Fruit fly (Drosophila melanogaster) whole organism, embryonic: ENCODE measurements around the gene bwa.

Experiments
- Ada2b ChIP-seq: fragments of 200-800 bp; sonication (Bioruptor generic); IDR thresholded peaks from 2 replicates; pipeline ENCODE4 v1.3.6; 2022; ENCODE audit warnings: missing biosample characterization, missing genetic modification characterization
- Atf6 ChIP-seq: fragments of 200-800 bp; sonication (Bioruptor generic); IDR thresholded peaks from 2 replicates; pipeline ENCODE4 v1.3.6; 2022; ENCODE audit warnings: missing biosample characterization, missing genetic modification characterization
- CG10267 ChIP-seq: fragments of 200-800 bp; sonication (Bioruptor generic); optimal IDR thresholded peaks from 2 replicates; lab custom pipeline; 2018; ENCODE audit warnings: missing biosample characterization, mild to moderate bottlenecking, missing genetic modification characterization, moderate library complexity
- CG14441 ChIP-seq: fragments of 200-800 bp; sonication (Bioruptor generic); IDR thresholded peaks from 2 replicates; pipeline ENCODE4 v1.3.6; 2022; ENCODE audit warnings: missing biosample characterization, missing genetic modification characterization
- CG15011 ChIP-seq: fragments of 200-800 bp; sonication (Bioruptor generic); optimal IDR thresholded peaks from 3 replicates; lab custom pipeline; 2018; ENCODE audit warnings: missing biosample characterization, mild to moderate bottlenecking, missing genetic modification characterization
- CG1529 ChIP-seq: fragments of 200-800 bp; sonication (Bioruptor generic); optimal IDR thresholded peaks from 3 replicates; lab custom pipeline; 2018; ENCODE audit warnings: missing biosample characterization, missing genetic modification characterization
- CG15696 ChIP-seq: fragments of 200-800 bp; sonication (Bioruptor generic); optimal IDR thresholded peaks from 2 replicates; lab custom pipeline; 2019; ENCODE audit warnings: missing biosample characterization, mild to moderate bottlenecking, missing genetic modification characterization, moderate library complexity
- CG1603 ChIP-seq: fragments of 200-800 bp; sonication (Bioruptor generic); optimal IDR thresholded peaks from 2 replicates; lab custom pipeline; 2019; ENCODE audit warnings: missing biosample characterization, mild to moderate bottlenecking, missing genetic modification characterization, moderate library complexity
- CG18262 ChIP-seq: fragments of 200-800 bp; optimal IDR thresholded peaks from 3 replicates; lab custom pipeline; 2019; ENCODE audit warnings: missing biosample characterization, mild to moderate bottlenecking, missing genetic modification characterization, moderate library complexity
- CG2712 ChIP-seq: fragments of 200-800 bp; optimal IDR thresholded peaks from 3 replicates; lab custom pipeline; 2019; ENCODE audit warnings: missing biosample characterization, mild to moderate bottlenecking, missing genetic modification characterization, moderate library complexity
- CG3163 ChIP-seq: fragments of 200-800 bp; sonication (Bioruptor generic); optimal IDR thresholded peaks from 3 replicates; lab custom pipeline; 2016; ENCODE audit warnings: missing biosample characterization, missing genetic modification characterization
- CG33213 ChIP-seq: fragments of 200-800 bp; sonication (Bioruptor generic); optimal IDR thresholded peaks from 3 replicates; lab custom pipeline; 2016; ENCODE audit warnings: missing biosample characterization, missing genetic modification characterization
- CG34422 ChIP-seq: fragments of 200-800 bp; sonication (Bioruptor generic); IDR thresholded peaks from 3 replicates; pipeline ENCODE4 v1.3.6; 2022; ENCODE audit warnings: missing biosample characterization, missing genetic modification characterization
- CG43689 ChIP-seq: fragments of 200-800 bp; sonication (Bioruptor generic); IDR thresholded peaks from 2 replicates; pipeline ENCODE4 v1.3.6; 2022; ENCODE audit warnings: missing biosample characterization, missing genetic modification characterization
- CG4424 ChIP-seq: fragments of 200-800 bp; sonication (Bioruptor generic); optimal IDR thresholded peaks from 3 replicates; lab custom pipeline; 2016; ENCODE audit warnings: missing biosample characterization, missing genetic modification characterization
- CG6175 ChIP-seq: fragments of 200-800 bp; sonication (Bioruptor generic); IDR thresholded peaks from 3 replicates; pipeline ENCODE4 v1.3.6; 2022; ENCODE audit warnings: missing biosample characterization, missing genetic modification characterization
- CG8388 ChIP-seq: fragments of 200-800 bp; sonication (Bioruptor generic); optimal IDR thresholded peaks from 2 replicates; lab custom pipeline; 2019; ENCODE audit warnings: missing biosample characterization, mild to moderate bottlenecking, missing genetic modification characterization, moderate library complexity
- CG9437 ChIP-seq: fragments of 200-800 bp; sonication (Bioruptor generic); optimal IDR thresholded peaks from 2 replicates; lab custom pipeline; 2018; ENCODE audit warnings: missing biosample characterization, mild to moderate bottlenecking, missing genetic modification characterization
- CG9876 ChIP-seq: fragments of 200-800 bp; sonication (Bioruptor generic); optimal IDR thresholded peaks from 2 replicates; lab custom pipeline; 2016; ENCODE audit warnings: missing biosample characterization, missing genetic modification characterization
- Chrac-16 ChIP-seq: fragments of 200-800 bp; sonication (Bioruptor generic); optimal IDR thresholded peaks from 3 replicates; lab custom pipeline; 2016; ENCODE audit warnings: missing biosample characterization, missing genetic modification characterization
- E2f2 ChIP-seq: fragments of 200-800 bp; sonication (Bioruptor generic); IDR thresholded peaks from 2 replicates; pipeline ENCODE4 v1.3.6; 2022; ENCODE audit warnings: missing biosample characterization, missing genetic modification characterization
- Ets65A ChIP-seq: fragments of 200-800 bp; sonication (Bioruptor generic); peaks from one replicate; lab custom pipeline; 2016; ENCODE audit warnings: missing biosample characterization, missing genetic modification characterization
- HLHmδ ChIP-seq: fragments of 200-800 bp; sonication (Bioruptor generic); optimal IDR thresholded peaks from 2 replicates; lab custom pipeline; 2018; ENCODE audit warnings: missing biosample characterization, mild to moderate bottlenecking, missing genetic modification characterization, moderate library complexity
- MTF-1 ChIP-seq: fragments of 200-800 bp; sonication (Bioruptor generic); optimal IDR thresholded peaks from 2 replicates; lab custom pipeline; 2018; ENCODE audit warnings: missing biosample characterization, mild to moderate bottlenecking, missing genetic modification characterization, borderline replicate concordance
- PHDP ChIP-seq: fragments of 200-800 bp; sonication (Bioruptor generic); optimal IDR thresholded peaks from 3 replicates; lab custom pipeline; 2018; ENCODE audit warnings: missing biosample characterization, mild to moderate bottlenecking, missing genetic modification characterization, moderate library complexity
- Six4 ChIP-seq: fragments of 200-800 bp; sonication (Bioruptor generic); optimal IDR thresholded peaks from 2 replicates; lab custom pipeline; 2016; ENCODE audit warnings: missing biosample characterization, missing genetic modification characterization
- Sry-β ChIP-seq: fragments of 200-800 bp; sonication (Bioruptor generic); optimal IDR thresholded peaks from 2 replicates; lab custom pipeline; 2018; ENCODE audit warnings: missing biosample characterization, mild to moderate bottlenecking, missing genetic modification characterization, moderate library complexity
- Xbp1 ChIP-seq: fragments of 200-800 bp; sonication (Bioruptor generic); optimal IDR thresholded peaks from 3 replicates; lab custom pipeline; 2016; ENCODE audit warnings: missing biosample characterization, mild to moderate bottlenecking, missing genetic modification characterization
- cas ChIP-seq: fragments of 200-800 bp; sonication (Bioruptor generic); IDR thresholded peaks from 2 replicates; pipeline ENCODE4 v1.3.6; 2022; ENCODE audit warnings: missing biosample characterization, missing genetic modification characterization
- crp ChIP-seq, 2 experiments: fragments of 200-800 bp; sonication (Bioruptor generic); optimal IDR thresholded peaks; 2 replicates in 1 of 2; 3 replicates in 1 of 2; lab custom pipeline; 2017; ENCODE audit warnings: missing biosample characterization in 2 of 2, missing genetic modification characterization in 2 of 2, mild to moderate bottlenecking in 1 of 2, moderate library complexity in 1 of 2
- danr ChIP-seq: fragments of 200-800 bp; sonication (Bioruptor generic); IDR thresholded peaks from 2 replicates; pipeline ENCODE4 v1.3.6; 2022; ENCODE audit warnings: missing biosample characterization, missing genetic modification characterization
- en ChIP-seq: fragments of 200-800 bp; sonication (Bioruptor generic); optimal IDR thresholded peaks from 2 replicates; lab custom pipeline; 2016; ENCODE audit warnings: missing biosample characterization, missing genetic modification characterization
- fd3F ChIP-seq: fragments of 200-800 bp; sonication (Bioruptor generic); optimal IDR thresholded peaks from 2 replicates; lab custom pipeline; 2018; ENCODE audit warnings: missing biosample characterization, mild to moderate bottlenecking, missing genetic modification characterization, moderate library complexity
- ftz-f1 ChIP-seq: fragments of 200-800 bp; sonication (Bioruptor generic); optimal IDR thresholded peaks from 2 replicates; lab custom pipeline; 2016; ENCODE audit warnings: missing biosample characterization, missing genetic modification characterization
- fu2 ChIP-seq: fragments of 200-800 bp; sonication (Bioruptor generic); optimal IDR thresholded peaks from 2 replicates; lab custom pipeline; 2016; ENCODE audit warnings: missing biosample characterization, missing genetic modification characterization
- gem ChIP-seq: fragments of 200-800 bp; sonication (Bioruptor generic); optimal IDR thresholded peaks from 2 replicates; lab custom pipeline; 2019; ENCODE audit warnings: missing biosample characterization, mild to moderate bottlenecking, missing genetic modification characterization, moderate library complexity
- hb ChIP-seq: fragments of 200-800 bp; sonication (Bioruptor generic); IDR thresholded peaks from 3 replicates; pipeline ENCODE4 v1.3.6; 2022; ENCODE audit warnings: missing biosample characterization, missing genetic modification characterization; ENCODE audit not compliant: partially characterized antibody
- klu ChIP-seq: fragments of 200-800 bp; sonication (Bioruptor generic); IDR thresholded peaks from 2 replicates; pipeline ENCODE4 v1.3.6; 2022; ENCODE audit warnings: missing biosample characterization, missing genetic modification characterization
- org-1 ChIP-seq: fragments of 200-800 bp; sonication (Bioruptor generic); optimal IDR thresholded peaks from 2 replicates; lab custom pipeline; 2017; ENCODE audit warnings: missing biosample characterization, missing genetic modification characterization
- row ChIP-seq: fragments of 200-800 bp; sonication (Bioruptor generic); IDR thresholded peaks from 3 replicates; pipeline ENCODE4 v1.3.6; 2022; ENCODE audit warnings: missing biosample characterization, missing genetic modification characterization
- run ChIP-seq: fragments of 200-800 bp; sonication (Bioruptor generic); optimal IDR thresholded peaks from 3 replicates; lab custom pipeline; 2018; ENCODE audit warnings: missing biosample characterization, mild to moderate bottlenecking, missing genetic modification characterization
- sc ChIP-seq, 3 experiments: fragments of >200 bp in 2 of 3; fragments of 200-800 bp in 1 of 3; sonication (Bioruptor generic) in 1 of 3; optimal IDR thresholded peaks; 2 replicates in 2 of 3; 3 replicates in 1 of 3; lab custom pipeline; 2017; ENCODE audit warnings: mild to moderate bottlenecking in 1 of 3, missing biosample characterization in 1 of 3, missing genetic modification characterization in 1 of 3, missing genetic modification reagents in 1 of 3
- seq ChIP-seq: fragments of 200-800 bp; sonication (Bioruptor generic); IDR thresholded peaks from 2 replicates; pipeline ENCODE4 v1.3.6; 2022; ENCODE audit warnings: missing biosample characterization, missing genetic modification characterization
- tio ChIP-seq: fragments of 200-800 bp; sonication (Bioruptor generic); optimal IDR thresholded peaks from 2 replicates; lab custom pipeline; 2017; ENCODE audit warnings: missing biosample characterization, missing genetic modification characterization, inconsistent platforms
- trem ChIP-seq: fragments of 200-800 bp; optimal IDR thresholded peaks from 3 replicates; lab custom pipeline; 2019; ENCODE audit warnings: missing biosample characterization, mild to moderate bottlenecking, missing genetic modification characterization, moderate library complexity
- tup ChIP-seq: fragments of 200-800 bp; sonication (Bioruptor generic); optimal IDR thresholded peaks from 2 replicates; lab custom pipeline; 2016; ENCODE audit warnings: missing biosample characterization, mild to moderate bottlenecking, missing genetic modification characterization, moderate library complexity
- twi ChIP-seq: fragments of 200-800 bp; optimal IDR thresholded peaks from 2 replicates; lab custom pipeline; 2019; ENCODE audit warnings: missing biosample characterization, mild to moderate bottlenecking, missing genetic modification characterization, moderate library complexity
- vnd ChIP-seq: fragments of 200-800 bp; sonication (Bioruptor generic); IDR thresholded peaks from 3 replicates; pipeline ENCODE4 v1.3.6; 2022; ENCODE audit warnings: missing biosample characterization, missing genetic modification characterization; ENCODE audit not compliant: partially characterized antibody
- zen2 ChIP-seq: fragments of 200-800 bp; sonication (Bioruptor generic); IDR thresholded peaks from 3 replicates; pipeline ENCODE4 v1.3.6; 2022; ENCODE audit warnings: missing biosample characterization, missing genetic modification characterization; ENCODE audit not compliant: partially characterized antibody

The bwa gene

dm6 chr2L:20075234-20075803 lies 9.1 kb downstream of the bwa start, which contains the start of the genes pr and neb (continued):
- TF ChIP-seq cas (GFP tag; lab: Robert Waterston, UW) (0 out of 2 replicates have a peak, but pooled peaks have one; percentile 12), twi (tag; lab: Kevin White, UChicago) (peak; percentile 39), CG1529 (GFP tag; lab: Kevin White, UChicago) (no peak), crp (GFP tag; optimal IDR thresholded peaks at IDR 0.05; lab: Kevin White, UChicago) (peak; percentile 52 to 86), CG14441 (GFP tag; lab: Robert Waterston, UW) (no peak), ftz-f1 (GFP tag; lab: Kevin White, UChicago) (no peak), Ets65A (GFP tag; lab: Kevin White, UChicago) (peak; percentile 92), CG1603 (tag; lab: Kevin White, UChicago) (peak; percentile 76), CG3163 (GFP tag; lab: Kevin White, UChicago) (no peak), row (peak; percentile 83), CG6175 (GFP tag; lab: Robert Waterston, UW) (no peak), trem (tag; lab: Kevin White, UChicago) (peak; percentile 25), CG18262 (tag; lab: Kevin White, UChicago) (peak; percentile 24), tio (GFP tag; lab: Kevin White, UChicago) (no peak), E2f2 (GFP tag; lab: Robert Waterston, UW) (peak; percentile 94), klu (GFP tag; lab: Robert Waterston, UW) (peak; percentile 41; the same call in 1 of the 2 replicates), CG4424 (no peak), fd3F (GFP tag; lab: Kevin White, UChicago) (peak; percentile 8), CG43689 (GFP tag; lab: Robert Waterston, UW) (no peak), fu2 (GFP tag; lab: Kevin White, UChicago) (no peak), Chrac-16 (GFP tag; lab: Kevin White, UChicago) (peak; percentile 57), PHDP (tag; lab: Kevin White, UChicago) (peak; percentile 57), hb (GFP tag; lab: Robert Waterston, UW) (no peak), Ada2b (GFP tag; lab: Robert Waterston, UW) (peak; percentile 77), CG34422 (GFP tag; lab: Robert Waterston, UW) (peak; percentile 67; the same call in 1 of the 3 replicates), Sry-β (GFP tag; lab: Kevin White, UChicago) (peak; percentile 87), CG33213 (GFP tag; lab: Kevin White, UChicago) (peak; percentile 49), CG10267 (tag; lab: Kevin White, UChicago) (peak; percentile 60), CG2712 (tag; lab: Kevin White, UChicago) (peak; percentile 55), CG8388 (GFP tag; lab: Kevin White, UChicago) (peak; percentile 40), CG9437 (no peak), MTF-1 (GFP tag; lab: Kevin White, UChicago) (no peak), sc (optimal IDR thresholded peaks at IDR 0.05; lab: Kevin White, UChicago) (no peak), sc (GFP tag; optimal IDR thresholded peaks at IDR 0.05; lab: Kevin White, UChicago) (peak; percentile 27), run (tag; lab: Kevin White, UChicago) (no peak), en (GFP tag; lab: Kevin White, UChicago) (no peak), gem (peak; percentile 79), zen2 (0 out of 3 replicates have a peak, but pooled peaks have one; percentile 38), seq (peak; percentile 48; the same call in 1 of the 2 replicates), CG9876 (GFP tag; lab: Kevin White, UChicago) (peak; percentile 16), Atf6 (GFP tag; lab: Robert Waterston, UW) (peak; percentile 68), HLHmδ (no peak), Six4 (GFP tag; lab: Kevin White, UChicago) (no peak), CG15696 (tag; lab: Kevin White, UChicago) (no peak), Xbp1 (GFP tag; lab: Kevin White, UChicago) (peak; percentile 57), CG15011 (no peak), danr (no peak), vnd (GFP tag; lab: Robert Waterston, UW) (no peak), tup (GFP tag; lab: Kevin White, UChicago) (peak; percentile 54), org-1 (no peak)
